Worm (Caenorhabditis elegans) whole organism, late embryonic: ENCODE data around the gene egl-27.

Experiments used
- C08G9.2 ChIP-seq: sonication (generic microtip); optimal IDR thresholded peaks from 2 replicates; lab custom pipeline; 2016; ENCODE audit warnings: mild to moderate bottlenecking, missing genetic modification characterization, moderate library complexity, missing compliant biosample characterization
- F13H6.1 ChIP-seq: sonication (generic microtip); optimal IDR thresholded peaks from 2 replicates; lab custom pipeline; 2016; ENCODE audit warnings: missing genetic modification characterization, missing compliant biosample characterization
- K09A11.1 ChIP-seq: sonication (generic microtip); optimal IDR thresholded peaks from 2 replicates; lab custom pipeline; 2017; ENCODE audit warnings: antibody characterized with exemption, mild to moderate bottlenecking, missing genetic modification characterization, missing compliant biosample characterization; ENCODE audit not compliant: insufficient read depth
- ahr-1 ChIP-seq: sonication (generic microtip); optimal IDR thresholded peaks from 2 replicates; lab custom pipeline; 2016; ENCODE audit warnings: missing genetic modification characterization, missing compliant biosample characterization
- ceh-14 ChIP-seq: sonication (generic microtip); optimal IDR thresholded peaks from 2 replicates; lab custom pipeline; 2016; ENCODE audit warnings: missing genotype, missing genetic modification characterization, missing compliant biosample characterization
- ceh-18 ChIP-seq: sonication (generic microtip); optimal IDR thresholded peaks from 2 replicates; lab custom pipeline; 2016; ENCODE audit warnings: missing genetic modification characterization, missing compliant biosample characterization
- ceh-22 ChIP-seq: sonication (generic microtip); optimal IDR thresholded peaks from 2 replicates; lab custom pipeline; 2017; ENCODE audit warnings: missing biosample characterization, missing genetic modification characterization
- ceh-30 ChIP-seq: fragments of 150-350 bp; optimal IDR thresholded peaks from 2 replicates; lab custom pipeline; 2014; ENCODE audit warnings: missing biosample characterization, missing genetic modification characterization
- ceh-31 ChIP-seq: sonication (generic microtip); optimal IDR thresholded peaks from 2 replicates; lab custom pipeline; 2016; ENCODE audit warnings: missing genetic modification characterization, missing compliant biosample characterization
- ceh-34 ChIP-seq: sonication (generic microtip); optimal IDR thresholded peaks from 2 replicates; lab custom pipeline; 2016; ENCODE audit warnings: mild to moderate bottlenecking, missing genetic modification characterization, missing compliant biosample characterization
- ceh-48 ChIP-seq: sonication (generic microtip); optimal IDR thresholded peaks from 2 replicates; lab custom pipeline; 2016; ENCODE audit warnings: missing genetic modification characterization, inconsistent platforms, missing compliant biosample characterization
- elt-2 ChIP-seq: sonication (generic microtip); optimal IDR thresholded peaks from 2 replicates; lab custom pipeline; 2016; ENCODE audit warnings: missing genetic modification reagents, missing genetic modification characterization, missing compliant biosample characterization
- ets-4 ChIP-seq: sonication (generic microtip); optimal IDR thresholded peaks from 2 replicates; lab custom pipeline; 2016; ENCODE audit warnings: missing genetic modification characterization, missing compliant biosample characterization
- hlh-13 ChIP-seq: fragments of 200-800 bp; sonication (Bioruptor generic); optimal IDR thresholded peaks from 2 replicates; lab custom pipeline; 2018; ENCODE audit warnings: mild to moderate bottlenecking, missing genetic modification characterization, missing compliant biosample characterization
- hlh-30 ChIP-seq: sonication (generic microtip); optimal IDR thresholded peaks from 2 replicates; lab custom pipeline; 2017; ENCODE audit warnings: antibody characterized with exemption, missing genetic modification characterization, missing compliant biosample characterization; ENCODE audit not compliant: insufficient read depth
- hlh-6 ChIP-seq: sonication (generic microtip); optimal IDR thresholded peaks from 2 replicates; lab custom pipeline; 2016; ENCODE audit warnings: missing genotype, missing genetic modification characterization, missing compliant biosample characterization
- nfya-1 ChIP-seq: sonication (generic microtip); optimal IDR thresholded peaks from 2 replicates; lab custom pipeline; 2017; ENCODE audit warnings: missing genetic modification characterization, mild to moderate bottlenecking, missing compliant biosample characterization, antibody characterized with exemption, moderate library complexity
- nhr-232 ChIP-seq: sonication (generic microtip); optimal IDR thresholded peaks from 2 replicates; lab custom pipeline; 2016; ENCODE audit warnings: missing genetic modification characterization, missing compliant biosample characterization
- pat-9 ChIP-seq: fragments of 200-800 bp; sonication (Bioruptor generic); optimal IDR thresholded peaks from 2 replicates; lab custom pipeline; 2018; ENCODE audit warnings: mild to moderate bottlenecking, missing genetic modification characterization, moderate library complexity, missing compliant biosample characterization
- pax-1 ChIP-seq: fragments of 150-350 bp; optimal IDR thresholded peaks from 2 replicates; lab custom pipeline; 2014; ENCODE audit warnings: missing biosample characterization, missing genetic modification characterization
- pha-2 ChIP-seq: sonication (generic microtip); optimal IDR thresholded peaks from 2 replicates; lab custom pipeline; 2017; ENCODE audit warnings: mild to moderate bottlenecking, missing genetic modification characterization, missing compliant biosample characterization
- pqm-1 ChIP-seq: sonication (generic microtip); optimal IDR thresholded peaks from 2 replicates; lab custom pipeline; 2016; ENCODE audit warnings: missing genetic modification characterization, missing compliant biosample characterization
- ref-2 ChIP-seq: sonication (generic microtip); optimal IDR thresholded peaks from 2 replicates; lab custom pipeline; 2016; ENCODE audit warnings: missing genetic modification characterization, missing compliant biosample characterization
- rnt-1 ChIP-seq: sonication (generic microtip); optimal IDR thresholded peaks from 2 replicates; lab custom pipeline; 2016; ENCODE audit warnings: missing genetic modification characterization, missing compliant biosample characterization
- sox-2 ChIP-seq: fragments of 200-800 bp; sonication (Bioruptor generic); IDR thresholded peaks from 2 replicates; pipeline ENCODE4 v1.3.6; 2022; ENCODE audit warnings: missing genetic modification reagents, missing genetic modification characterization, missing compliant biosample characterization
- sox-4 ChIP-seq: sonication (generic microtip); optimal IDR thresholded peaks from 2 replicates; lab custom pipeline; 2017; ENCODE audit warnings: mild to moderate bottlenecking, missing genetic modification characterization, inconsistent platforms, missing compliant biosample characterization
- tbx-2 ChIP-seq: sonication (generic microtip); optimal IDR thresholded peaks from 2 replicates; lab custom pipeline; 2016; ENCODE audit warnings: missing genetic modification characterization, missing compliant biosample characterization
- ttx-3 ChIP-seq: sonication (generic microtip); optimal IDR thresholded peaks from 2 replicates; lab custom pipeline; 2016; ENCODE audit warnings: missing genetic modification reagents, missing genetic modification characterization, missing compliant biosample characterization
- unc-42 ChIP-seq: sonication (generic microtip); optimal IDR thresholded peaks from 2 replicates; lab custom pipeline; 2016; ENCODE audit warnings: missing genotype, missing genetic modification characterization, missing compliant biosample characterization
- unc-55 ChIP-seq: sonication (generic microtip); optimal IDR thresholded peaks from 2 replicates; lab custom pipeline; 2017; ENCODE audit warnings: missing biosample characterization, missing genetic modification reagents, missing genetic modification characterization
- unc-86 ChIP-seq: sonication (generic microtip); optimal IDR thresholded peaks from 2 replicates; lab custom pipeline; 2016; ENCODE audit warnings: missing genetic modification characterization, missing compliant biosample characterization
- ztf-16 ChIP-seq: sonication (generic microtip); optimal IDR thresholded peaks from 2 replicates; lab custom pipeline; 2017; ENCODE audit warnings: missing genetic modification characterization, missing compliant biosample characterization

Gene egl-27

DNA sequence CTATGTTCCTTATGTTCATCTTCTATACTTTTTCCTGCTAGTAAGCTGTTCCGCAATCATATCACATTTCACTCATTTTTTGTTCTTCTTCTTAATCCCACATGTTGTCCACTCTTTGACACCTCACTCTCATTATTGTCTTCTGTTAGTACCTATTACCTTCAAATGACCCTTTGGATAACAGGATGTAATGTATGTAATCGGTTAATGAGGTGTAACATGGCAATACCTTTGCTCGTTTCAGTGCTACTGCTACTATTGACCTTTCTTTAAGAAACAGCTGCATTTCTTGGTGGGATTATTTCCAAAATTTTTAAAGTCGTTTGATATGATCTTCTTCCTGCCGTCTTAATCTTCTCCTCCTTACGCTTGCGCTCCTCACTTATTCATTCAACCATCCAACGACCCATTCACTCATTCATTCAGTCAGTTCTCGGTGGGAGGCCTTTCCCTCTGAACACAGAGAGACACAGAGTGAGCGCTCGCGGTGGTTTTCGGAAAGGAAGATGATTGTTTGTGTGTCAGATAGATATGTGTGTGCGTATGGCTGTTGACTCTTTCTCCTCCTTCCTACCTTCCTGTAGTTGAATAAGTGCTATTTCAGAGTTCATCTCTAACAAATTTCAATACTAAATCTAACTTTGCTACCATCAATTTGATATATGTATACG lies 3.1 kb upstream of the egl-27 start:
- TF ChIP-seq sox-2 (GFP tag; lab: Robert Waterston, UW) (peak; percentile 39), pax-1 (peak; percentile 3), nhr-232 (tag; lab: Kevin White, UChicago) (peak; percentile 29), unc-55 (GFP tag; lab: Kevin White, UChicago) (no peak), ceh-31 (tag; lab: Kevin White, UChicago) (peak; percentile 53), tbx-2 (tag; lab: Kevin White, UChicago) (peak; percentile 28), ceh-22 (tag; lab: Kevin White, UChicago) (no peak), ztf-16 (tag; lab: Kevin White, UChicago) (no peak), ahr-1 (tag; lab: Kevin White, UChicago) (no peak)

DNA sequence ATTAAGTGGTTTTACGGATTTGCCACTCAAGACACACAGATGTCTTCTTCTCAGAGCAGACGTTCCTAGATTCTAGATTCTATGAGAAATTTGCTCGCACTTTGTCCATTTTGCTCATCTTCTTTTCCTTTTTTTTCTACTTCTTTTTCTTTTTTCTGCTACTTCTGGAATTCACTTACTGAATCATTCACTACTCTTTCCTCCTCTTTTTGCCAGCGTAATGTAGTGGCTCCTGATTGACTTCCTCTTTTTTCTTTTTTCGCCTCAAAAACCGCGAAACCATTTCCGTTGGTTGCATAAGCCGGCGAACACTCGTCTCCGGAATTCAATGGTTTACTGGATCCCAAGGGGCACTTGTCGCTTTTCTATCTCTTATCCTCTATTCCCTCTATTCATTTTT lies 2.6 kb upstream of the egl-27 start:
- TF ChIP-seq pqm-1 (tag; lab: Kevin White, UChicago) (no peak), unc-42 (tag; lab: Kevin White, UChicago) (peak; percentile 13)

DNA sequence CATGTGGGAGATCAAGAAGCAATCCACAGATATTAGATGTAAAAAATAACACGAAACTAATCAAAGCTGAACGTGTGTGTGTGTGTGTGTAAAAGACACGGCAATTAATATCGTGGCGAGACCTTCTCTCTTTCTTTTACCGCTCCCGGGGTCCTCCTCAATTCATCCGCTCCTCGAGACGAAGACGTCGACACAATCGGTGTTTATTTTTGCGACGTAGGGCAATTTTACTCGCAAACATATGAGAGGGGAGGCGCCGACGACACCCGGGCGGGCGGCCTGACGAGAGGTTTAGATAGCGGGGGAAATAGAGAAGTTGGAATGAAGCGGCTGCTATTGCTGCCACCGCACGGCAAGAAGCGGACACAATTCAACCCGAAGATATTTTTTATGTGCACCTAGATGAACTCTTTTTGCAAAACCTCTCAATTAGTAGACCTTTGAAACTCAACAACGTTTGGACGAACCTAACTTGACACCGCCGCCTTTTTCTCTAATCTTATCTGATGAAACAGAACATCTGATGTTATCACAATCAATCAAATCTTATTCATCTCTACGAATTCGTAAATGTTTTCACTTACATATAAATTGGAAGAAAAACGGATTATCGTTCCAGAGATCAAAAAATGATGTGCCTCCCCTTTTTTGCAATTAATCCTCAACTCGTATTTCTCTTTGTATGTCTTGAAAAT lies 2.0 kb upstream of the egl-27 start:
- TF ChIP-seq tbx-2 (tag; lab: Kevin White, UChicago) (peak; percentile 17), C08G9.2 (tag; lab: Kevin White, UChicago) (peak; percentile 27), sox-4 (tag; lab: Kevin White, UChicago) (no peak), ceh-31 (tag; lab: Kevin White, UChicago) (peak; percentile 17), elt-2 (peak; percentile 32), nhr-232 (tag; lab: Kevin White, UChicago) (no peak), unc-55 (GFP tag; lab: Kevin White, UChicago) (no peak), rnt-1 (tag; lab: Kevin White, UChicago) (peak; percentile 40), pha-2 (tag; lab: Kevin White, UChicago) (peak; percentile 19), ceh-18 (tag; lab: Kevin White, UChicago) (peak; percentile 39), ceh-14 (tag; lab: Kevin White, UChicago) (peak; percentile 13), hlh-6 (tag; lab: Kevin White, UChicago) (peak; percentile 13)

DNA sequence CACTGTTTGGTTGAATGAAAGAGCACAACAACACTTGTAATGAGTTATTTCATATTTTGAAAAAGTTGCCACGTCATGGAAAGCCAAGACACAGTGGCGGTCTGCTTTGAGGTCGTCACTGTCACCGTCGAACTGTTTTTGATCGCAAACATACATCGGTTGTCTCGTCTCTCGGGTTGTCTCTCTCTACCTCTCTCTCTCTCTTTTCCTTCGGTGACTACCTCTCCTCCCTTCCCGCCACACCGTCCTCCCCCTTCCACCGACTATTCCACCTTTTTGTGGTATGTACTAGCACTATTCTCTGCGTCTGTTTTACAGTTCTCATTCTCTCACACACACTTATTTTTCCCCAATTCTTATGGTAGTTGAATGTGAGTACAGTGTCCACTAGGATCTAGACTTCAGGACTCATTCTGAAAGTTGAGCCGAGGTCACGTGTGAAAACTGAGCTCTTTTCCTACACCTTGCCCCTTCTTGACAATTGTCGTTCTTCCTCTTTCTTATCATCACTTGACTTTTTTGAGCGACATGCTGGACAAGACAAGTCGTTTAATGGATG lies 948 bp upstream of the egl-27 start:
- peak; percentile 18 for TF ChIP-seq ceh-31 (tag; lab: Kevin White, UChicago)
- no peak for TF ChIP-seq unc-55 (GFP tag; lab: Kevin White, UChicago)
- TF ChIP-seq hlh-13 (GFP tag; lab: Kevin White, UChicago) = no peak
- TF ChIP-seq ceh-30 (tag; lab: Kevin White, UChicago) = no peak
- TF ChIP-seq ceh-34 (tag; lab: Kevin White, UChicago) = peak; percentile 30
- TF ChIP-seq ceh-14 (tag; lab: Kevin White, UChicago) = no peak
- peak; percentile 1 for TF ChIP-seq tbx-2 (tag; lab: Kevin White, UChicago)
- peak; percentile 4 for TF ChIP-seq C08G9.2 (tag; lab: Kevin White, UChicago)
- TF ChIP-seq pat-9 = no peak
- no peak for TF ChIP-seq ceh-48
- no peak for TF ChIP-seq hlh-6 (tag; lab: Kevin White, UChicago)
- TF ChIP-seq ref-2 (tag; lab: Kevin White, UChicago) = peak; percentile 55
- TF ChIP-seq hlh-30 = peak; percentile 63
- no peak for TF ChIP-seq ets-4 (tag; lab: Kevin White, UChicago)
- TF ChIP-seq F13H6.1 = peak; percentile 32

DNA sequence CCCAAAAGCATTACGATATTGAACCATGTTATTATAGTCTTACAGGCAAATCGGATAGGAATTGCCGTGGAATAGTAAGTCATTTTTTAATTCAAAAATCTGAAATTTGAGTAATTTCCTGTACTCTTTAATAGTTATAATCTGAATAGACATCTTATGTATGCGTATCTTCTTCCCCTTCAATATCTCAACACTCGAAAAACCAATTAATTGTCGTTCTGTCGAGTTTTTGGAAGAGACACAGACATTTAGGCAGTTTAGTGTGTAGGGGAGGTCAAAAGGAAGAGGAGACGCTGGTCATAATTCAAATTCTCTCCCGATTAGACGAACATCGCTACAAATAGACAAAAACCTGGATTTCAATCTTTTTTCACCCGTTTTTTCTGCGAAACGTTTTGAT lies 692 bp downstream of the egl-27 start:
- TF ChIP-seq unc-86 = no peak
- peak; percentile 31 for TF ChIP-seq ttx-3 (tag; lab: Kevin White, UChicago)
- TF ChIP-seq ceh-31 (tag; lab: Kevin White, UChicago) = peak; percentile 4
- no peak for TF ChIP-seq K09A11.1 (tag; lab: Kevin White, UChicago)
- TF ChIP-seq unc-55 (GFP tag; lab: Kevin White, UChicago) = peak; percentile 82
- peak; percentile 13 for TF ChIP-seq nfya-1 (tag; lab: Kevin White, UChicago)
- TF ChIP-seq unc-42 (tag; lab: Kevin White, UChicago) = peak; percentile 71
